Worm (Caenorhabditis elegans): ENCODE measurements around the gene sws-1.

DNA sequence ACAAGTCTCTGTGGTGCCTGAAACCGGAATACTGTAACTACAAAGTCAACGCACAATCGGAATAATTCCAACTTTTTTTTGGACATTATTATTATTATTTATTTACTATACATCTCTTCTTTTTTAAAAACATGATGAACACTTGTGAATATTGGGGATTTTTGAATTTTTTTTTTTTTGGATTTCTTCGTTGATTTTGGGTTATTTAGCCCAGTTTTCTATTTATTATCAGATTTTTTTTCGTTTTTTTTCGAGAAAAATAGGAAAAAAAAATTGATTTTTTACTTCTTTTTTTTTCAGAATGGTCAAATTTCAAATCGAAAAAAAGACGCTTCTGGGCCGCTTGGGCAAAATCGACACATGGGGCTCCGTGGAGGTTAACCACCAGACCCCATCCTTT, 16.8 kb upstream of the sws-1 start, which contains the start of gene tgt-2:
- no peak for TF ChIP-seq dpl-1 (GFP tag; optimal IDR thresholded peaks at IDR 0.05)
- TF ChIP-seq jun-1 (tag; optimal IDR thresholded peaks at IDR 0.05): no peak
- no peak for TF ChIP-seq blmp-1 (tag; optimal IDR thresholded peaks at IDR 0.05)
- no peak for TF ChIP-seq skn-1 (tag; optimal IDR thresholded peaks at IDR 0.05)
- TF ChIP-seq C04F5.9 (tag; optimal IDR thresholded peaks at IDR 0.05): no peak
- TF ChIP-seq mep-1 (tag; optimal IDR thresholded peaks at IDR 0.05): no peak
- no peak for TF ChIP-seq nhr-19 (GFP tag; conservative IDR thresholded peaks at IDR 0.05)
- TF ChIP-seq hlh-17 (GFP tag; optimal IDR thresholded peaks at IDR 0.05; ENCODE audit: borderline replicate concordance): no peak
- no peak for TF ChIP-seq pqm-1 (tag; optimal IDR thresholded peaks at IDR 0.05)
- no peak for TF ChIP-seq snpc-4 (tag; optimal IDR thresholded peaks at IDR 0.05)
- TF ChIP-seq grh-1 (GFP tag; IDR thresholded peaks at IDR 0.05): no peak
- TF ChIP-seq elt-3 (tag; optimal IDR thresholded peaks at IDR 0.05): no peak

Measured in whole organism, L1 larva.